Fruit fly (Drosophila melanogaster): ENCODE measurements around the gene CG14301.

DNA sequence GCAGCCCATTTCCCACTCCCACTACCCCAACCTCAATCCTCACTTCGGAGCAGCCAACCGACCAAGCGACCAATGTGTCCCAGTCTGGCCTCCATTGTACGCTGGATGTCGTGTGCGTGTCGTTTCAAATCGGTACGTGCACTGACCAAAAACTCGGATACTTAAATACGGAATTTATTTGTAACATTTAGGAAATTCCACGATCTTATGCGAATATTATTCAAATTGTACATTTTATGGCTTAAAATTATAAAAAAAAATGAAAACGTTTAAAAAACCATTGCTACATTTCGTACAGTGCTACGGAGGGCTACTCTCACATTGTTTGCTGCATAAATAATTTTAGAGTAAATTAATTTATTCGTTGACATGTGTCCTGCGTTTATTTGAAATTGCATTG, 16.7 kb downstream of the CG14301 start:
- TF ChIP-seq Ada2b (GFP tag; IDR thresholded peaks at IDR 0.05), result no peak
- no peak for TF ChIP-seq Deaf1 (tag; optimal IDR thresholded peaks at IDR 0.05)
- no peak for TF ChIP-seq Lim3 (GFP tag; IDR thresholded peaks at IDR 0.05)
- no peak for TF ChIP-seq al (GFP tag; IDR thresholded peaks at IDR 0.05)
- TF ChIP-seq NC2α (GFP tag; optimal IDR thresholded peaks at IDR 0.05), result no peak
- no peak for TF ChIP-seq Fer2 (tag; optimal IDR thresholded peaks at IDR 0.05)
- no peak for TF ChIP-seq CG15601 (tag; optimal IDR thresholded peaks at IDR 0.05)
- TF ChIP-seq sisA (GFP tag; IDR thresholded peaks at IDR 0.05), result no peak
- TF ChIP-seq dm (GFP tag; optimal IDR thresholded peaks at IDR 0.05), result no peak
- TF ChIP-seq CTCF (GFP tag; optimal IDR thresholded peaks at IDR 0.05), result no peak
- no peak for TF ChIP-seq stc (GFP tag; IDR thresholded peaks at IDR 0.05)
- TF ChIP-seq CG15514 (GFP tag; optimal IDR thresholded peaks at IDR 0.05), result no peak
- no peak for TF ChIP-seq dati (GFP tag; IDR thresholded peaks at IDR 0.05)
- no peak for TF ChIP-seq kah (GFP tag; optimal IDR thresholded peaks at IDR 0.05)
